Worm (Caenorhabditis elegans) whole organism, L4/young adult: ENCODE measurements around the gene E02H4.2.

Experiments used
- W03F9.2 ChIP-seq: fragments of 150-350 bp; optimal IDR thresholded peaks from 2 replicates; lab custom pipeline; 2014; ENCODE audit warnings: missing biosample characterization, missing genetic modification characterization
- dao-5 ChIP-seq: sonication (generic microtip); optimal IDR thresholded peaks from 2 replicates; lab custom pipeline; 2016; ENCODE audit warnings: missing genotype, missing genetic modification characterization, moderate library complexity, missing compliant biosample characterization
- him-1 ChIP-seq: sonication (generic microtip); optimal IDR thresholded peaks from 2 replicates; lab custom pipeline; 2016; ENCODE audit warnings: missing genotype, missing genetic modification reagents, missing genetic modification characterization, missing compliant biosample characterization

The E02H4.2 gene

DNA sequence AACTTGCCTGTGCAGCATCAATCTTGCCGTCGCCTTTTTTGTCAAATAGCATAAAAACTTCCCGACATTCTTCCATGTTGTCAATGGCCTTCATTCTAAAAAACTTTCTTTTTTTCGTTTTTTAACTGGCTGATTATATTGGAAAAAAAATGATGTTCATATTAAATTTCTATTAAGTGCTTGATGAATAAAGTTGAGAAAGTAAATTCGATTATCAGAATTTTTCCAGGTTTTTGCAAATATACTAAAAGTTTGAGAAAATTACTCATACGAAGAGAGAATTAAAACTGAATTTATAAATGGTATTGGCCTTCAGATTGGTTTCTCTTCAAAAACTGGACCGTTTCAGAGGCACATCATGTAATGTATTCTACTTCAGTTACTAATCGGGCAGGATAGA, 34.9 kb downstream of the E02H4.2 start, which contains the start of gene mlc-6:
Gene mlc-6 (minus strand): TSS at position 101 of the 400 bp plus-strand sequence.
- TF ChIP-seq him-1 (tag; lab: Kevin White, UChicago) (no peak), W03F9.2 (no peak), dao-5 (tag; lab: Kevin White, UChicago) (no peak)

DNA sequence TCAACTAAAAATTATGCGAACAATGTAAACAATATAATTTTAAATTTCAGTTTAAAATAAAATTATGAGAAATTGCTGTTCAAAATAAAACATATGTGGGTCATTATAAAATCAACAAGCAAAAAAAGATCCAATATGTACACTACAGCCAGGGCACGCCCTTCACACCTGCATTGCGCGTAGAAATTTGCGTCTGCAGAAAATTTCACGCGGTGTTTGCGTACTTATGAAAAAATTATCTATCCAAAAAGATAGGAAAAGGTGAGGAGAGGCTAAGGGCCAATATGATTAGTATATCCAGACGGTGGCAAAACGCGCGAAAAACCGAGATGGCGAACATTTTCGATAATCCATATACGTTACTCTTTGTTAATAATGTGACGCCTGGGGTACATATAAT, 36.9 kb downstream of the E02H4.2 start:
- TF ChIP-seq dao-5 (tag; lab: Kevin White, UChicago), result no peak
- no peak for TF ChIP-seq him-1 (tag; lab: Kevin White, UChicago)
- TF ChIP-seq W03F9.2, result no peak

ce11 chrX:14243345-14243961, 38.0 kb downstream of the E02H4.2 start, which contains the start of gene K04C1.3:
Gene K04C1.3 (minus strand): TSS chrX:14243395.
- TF ChIP-seq W03F9.2 (no peak), him-1 (tag; lab: Kevin White, UChicago) (no peak), dao-5 (tag; lab: Kevin White, UChicago) (no peak)

- TF ChIP-seq W03F9.2 (no peak), dao-5 (tag; lab: Kevin White, UChicago) (no peak), him-1 (tag; lab: Kevin White, UChicago) (no peak)
Observed at ce11 chrX:14241531-14241930, 39.9 kb downstream of the E02H4.2 start.

DNA sequence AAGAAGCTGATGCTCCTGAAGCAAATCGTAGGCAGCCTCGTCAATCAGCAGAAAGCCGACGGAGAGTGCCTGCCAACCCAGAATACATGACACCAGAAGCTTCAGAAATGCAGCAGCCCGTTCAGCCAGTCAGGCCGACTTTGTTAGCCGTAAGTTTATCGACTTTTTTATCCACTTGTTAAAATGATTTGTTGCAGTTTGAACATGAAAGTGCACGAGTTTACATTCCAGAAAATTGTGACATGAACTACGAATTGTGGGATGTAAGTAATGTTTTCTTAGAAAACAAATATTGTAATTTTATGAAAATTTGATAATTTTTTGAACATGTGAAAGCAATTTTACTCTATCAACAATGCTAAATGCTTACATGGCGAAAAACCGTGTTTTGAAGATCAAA, 41.2 kb downstream of the E02H4.2 start:
- TF ChIP-seq him-1 (tag; lab: Kevin White, UChicago), result no peak
- TF ChIP-seq dao-5 (tag; lab: Kevin White, UChicago), result no peak
- no peak for TF ChIP-seq W03F9.2

ce11 chrX:14238291-14238758, 43.1 kb downstream of the E02H4.2 start, which contains the start of gene K04C1.2:
Gene K04C1.2 (plus strand): TSS chrX:14238708.
- TF ChIP-seq dao-5 (tag; lab: Kevin White, UChicago) (no peak), W03F9.2 (no peak), him-1 (tag; lab: Kevin White, UChicago) (no peak)

ce11 chrX:14236121-14236824, 45.2 kb downstream of the E02H4.2 start:
- TF ChIP-seq dao-5 (tag; lab: Kevin White, UChicago) (no peak), W03F9.2 (no peak), him-1 (tag; lab: Kevin White, UChicago) (no peak)

DNA sequence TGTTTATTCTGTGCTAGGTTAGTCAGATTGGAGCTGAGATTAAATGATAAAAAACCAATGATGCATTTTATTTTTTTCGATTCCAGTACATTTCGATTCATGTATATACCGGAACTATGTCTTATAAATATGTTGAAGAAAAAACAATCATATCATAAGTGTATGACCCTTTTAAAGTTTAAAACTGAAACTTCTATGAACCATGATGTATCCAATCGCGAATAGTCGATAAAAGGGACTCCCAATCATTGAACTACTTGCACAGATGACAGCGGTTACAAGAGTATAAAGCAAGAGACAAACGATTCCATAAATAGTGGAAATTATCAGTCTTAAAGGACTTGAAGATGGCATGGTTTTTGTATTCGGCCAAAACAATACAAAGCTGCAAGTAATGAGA, 46.5 kb downstream of the E02H4.2 start, which contains the start of gene srg-37:
Gene srg-37 (minus strand): TSS at position 101 of the 400 bp plus-strand sequence.
- TF ChIP-seq dao-5 (tag; lab: Kevin White, UChicago), result no peak
- TF ChIP-seq him-1 (tag; lab: Kevin White, UChicago), result no peak

- TF ChIP-seq W03F9.2, result no peak
- no peak for TF ChIP-seq him-1 (tag; lab: Kevin White, UChicago)
- TF ChIP-seq dao-5 (tag; lab: Kevin White, UChicago), result no peak
Observed at ce11 chrX:14234366-14234765, 47.1 kb downstream of the E02H4.2 start, which contains the start of gene srg-36. Gene srg-36 (minus strand): TSS chrX:14234466.

DNA sequence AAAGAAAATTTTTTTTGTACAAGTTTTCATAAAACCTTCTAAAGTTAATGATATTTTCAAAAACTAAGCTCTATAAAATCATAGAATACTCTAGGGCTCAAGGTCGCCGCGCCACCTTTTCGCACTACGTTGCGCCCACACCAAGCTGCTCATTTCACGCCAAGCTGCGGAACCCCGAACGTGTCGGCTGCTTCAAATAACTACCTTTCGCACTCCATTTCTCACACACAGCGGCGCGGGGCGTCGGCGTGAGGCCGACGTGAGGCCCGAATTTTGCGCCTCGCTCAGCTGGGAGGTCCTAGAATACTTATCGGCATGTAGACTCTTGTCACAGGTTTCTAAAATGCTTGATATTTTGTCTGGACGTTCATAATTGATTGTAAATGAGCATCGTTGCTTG, 49.4 kb downstream of the E02H4.2 start:
- TF ChIP-seq W03F9.2 (no peak), dao-5 (tag; lab: Kevin White, UChicago) (no peak), him-1 (tag; lab: Kevin White, UChicago) (no peak)

DNA sequence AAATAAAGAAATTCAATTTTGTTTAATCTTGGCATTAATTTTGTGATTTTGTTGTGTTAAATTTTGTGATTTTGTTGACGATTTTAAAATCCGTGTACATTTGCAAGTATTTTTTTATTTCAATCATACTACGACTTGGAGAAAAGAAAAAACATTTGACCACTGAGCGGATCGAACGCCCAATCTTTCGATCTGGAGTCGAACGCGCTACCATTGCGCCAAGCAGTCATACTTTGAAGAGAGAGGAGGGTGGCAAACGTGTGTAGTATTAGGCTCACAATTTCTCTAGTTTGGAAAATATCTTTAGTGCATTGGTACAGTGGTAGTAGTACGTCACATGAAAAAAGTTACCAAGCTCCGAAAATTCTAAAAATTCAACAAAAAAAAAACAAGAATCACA, 52.7 kb downstream of the E02H4.2 start:
- TF ChIP-seq W03F9.2, result no peak
- TF ChIP-seq him-1 (tag; lab: Kevin White, UChicago), result no peak
- TF ChIP-seq dao-5 (tag; lab: Kevin White, UChicago), result no peak
